Worm (Caenorhabditis elegans) whole organism, young adult: ENCODE data around the gene T16G12.8.

Experiments
- akir-1 ChIP-seq: fragments of 200-800 bp; sonication (Bioruptor generic); optimal IDR thresholded peaks from 2 replicates; lab custom pipeline; 2018; ENCODE audit warnings: mild to moderate bottlenecking, missing genetic modification characterization, moderate library complexity, missing compliant biosample characterization
- dpl-1 ChIP-seq: fragments of 150-350 bp; optimal IDR thresholded peaks from 2 replicates; lab custom pipeline; 2014; ENCODE audit warnings: missing biosample characterization, missing genetic modification reagents, missing genetic modification characterization
- hrde-1 ChIP-seq: sonication (generic microtip); optimal IDR thresholded peaks from 2 replicates; lab custom pipeline; 2016; ENCODE audit warnings: missing genetic modification characterization, mild to moderate bottlenecking, missing compliant biosample characterization, moderate library complexity, missing genotype, missing genetic modification reagents, borderline replicate concordance
- lir-1 ChIP-seq: fragments of 200-800 bp; sonication (Bioruptor generic); conservative IDR thresholded peaks from 2 replicates; pipeline ENCODE4 v1.3.6; 2022; ENCODE audit warnings: missing genetic modification reagents, missing genetic modification characterization, missing compliant biosample characterization
- mes-4 ChIP-seq: sonication (generic microtip); optimal IDR thresholded peaks from 2 replicates; lab custom pipeline; 2016; ENCODE audit warnings: missing genotype, missing genetic modification characterization, missing compliant biosample characterization
- mxl-1 ChIP-seq: sonication (generic microtip); optimal IDR thresholded peaks from 2 replicates; lab custom pipeline; 2016; ENCODE audit warnings: missing genetic modification characterization, missing compliant biosample characterization
- pha-4 ChIP-seq: fragments of 150-350 bp; sonication (generic microtip); optimal IDR thresholded peaks from 2 replicates; lab custom pipeline; 2014; ENCODE audit warnings: missing biosample characterization, missing genetic modification reagents, missing genetic modification characterization
- rec-8 ChIP-seq, 2 experiments: sonication (generic microtip); optimal IDR thresholded peaks; 2 replicates each; lab custom pipeline; 2016; ENCODE audit warnings: mild to moderate bottlenecking in 2 of 2, missing genetic modification characterization in 2 of 2, missing genetic modification reagents in 2 of 2, missing genotype in 2 of 2, missing biosample characterization in 1 of 2, missing compliant biosample characterization in 1 of 2, moderate library complexity in 1 of 2
- repo-1 ChIP-seq: sonication (generic microtip); optimal IDR thresholded peaks from 2 replicates; lab custom pipeline; 2017; ENCODE audit warnings: mild to moderate bottlenecking, missing genetic modification characterization, missing compliant biosample characterization
- somi-1 ChIP-seq: fragments of 200-800 bp; sonication (Bioruptor generic); optimal IDR thresholded peaks from 2 replicates; lab custom pipeline; 2018; ENCODE audit warnings: mild to moderate bottlenecking, missing genetic modification characterization, missing compliant biosample characterization

DNA sequence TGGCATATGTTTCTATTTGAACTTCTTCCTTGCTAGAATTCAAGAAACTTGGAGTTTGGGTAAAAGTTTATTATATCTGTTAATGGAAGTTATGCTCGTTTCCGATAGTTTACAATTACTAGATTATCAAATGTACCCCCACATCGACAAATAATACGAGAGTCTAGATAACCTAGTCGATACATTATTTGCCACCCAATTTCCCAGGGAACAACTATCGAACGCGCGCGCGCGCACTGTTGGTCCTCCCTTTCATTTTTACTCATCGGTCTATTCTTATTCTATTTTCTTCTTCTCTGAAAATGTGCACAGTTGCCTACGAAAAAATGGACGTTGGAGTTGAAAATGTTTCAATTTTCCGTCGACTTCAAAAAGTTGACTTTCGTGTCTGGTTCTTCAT lies 1.5 kb downstream of the T16G12.8 start, which contains the start of gene T16G12.13:
- no peak for TF ChIP-seq lir-1 (GFP tag; lab: Robert Waterston, UW)
- no peak for TF ChIP-seq rec-8 (tag; optimal IDR thresholded peaks at IDR 0.05; lab: Kevin White, UChicago)
- TF ChIP-seq pha-4 (tag; lab: Kevin White, UChicago): no peak
- no peak for TF ChIP-seq akir-1 (GFP tag; lab: Kevin White, UChicago)
- no peak for TF ChIP-seq dpl-1 (GFP tag; lab: Kevin White, UChicago)
- no peak for TF ChIP-seq somi-1 (GFP tag; lab: Kevin White, UChicago)
- no peak for TF ChIP-seq repo-1
- TF ChIP-seq mes-4 (tag; lab: Kevin White, UChicago): no peak
- TF ChIP-seq hrde-1 (tag; lab: Kevin White, UChicago): no peak
- TF ChIP-seq mxl-1 (tag; lab: Kevin White, UChicago): no peak
